Fruit fly (Drosophila melanogaster): ENCODE measurements around the gene Lint-1.
A peak's percentile ranks its signal among the peaks of the same experiment; 100 is the strongest.

Lint-1 gene

DNA sequence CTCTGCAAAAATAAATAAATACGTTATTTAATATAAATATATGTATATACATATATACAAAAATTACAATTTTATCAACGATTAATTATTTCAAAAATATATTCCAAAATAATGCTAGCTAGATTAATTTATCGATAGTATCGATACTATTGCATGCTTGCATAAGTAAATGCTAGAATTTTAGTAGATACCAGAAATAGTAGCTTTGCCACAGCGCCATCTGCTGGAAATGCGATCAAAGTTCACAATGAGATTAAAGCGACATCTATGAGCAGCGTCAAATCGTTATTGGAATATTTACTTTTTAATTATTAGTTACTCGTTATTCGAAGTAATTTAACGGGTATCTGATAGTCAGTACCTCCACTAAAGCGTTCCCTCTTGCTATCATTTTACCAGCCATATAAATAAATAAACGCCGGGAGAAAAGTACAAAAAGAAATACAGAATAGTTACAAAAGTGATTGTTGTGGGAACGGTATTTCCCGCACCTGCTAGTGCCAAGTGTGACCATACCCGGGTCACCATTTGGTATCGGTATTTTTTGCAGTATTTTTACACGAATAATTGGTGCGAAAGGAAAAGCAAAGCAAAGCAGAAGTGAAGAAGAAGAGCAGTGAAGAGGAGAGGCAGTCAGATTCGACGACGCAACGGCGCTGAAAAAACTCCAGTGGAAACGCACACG, 4.8 kb downstream of the Lint-1 start, which contains the start of the genes rtv and Dlic (continued):
- TF ChIP-seq Atf3 (GFP tag; optimal IDR thresholded peaks at IDR 0.05) (peak; percentile 32), CG12104 (GFP tag; optimal IDR thresholded peaks at IDR 0.05) (peak; percentile 2), CG16863 (GFP tag; optimal IDR thresholded peaks at IDR 0.05) (peak; percentile 29), br (optimal IDR thresholded peaks at IDR 0.05) (no peak), zen2 (GFP tag; IDR thresholded peaks at IDR 0.05; ENCODE audit: partially characterized antibody) (peak; percentile 22; the same call in 1 of the 3 replicates), hkb (optimal IDR thresholded peaks at IDR 0.05) (no peak), hkb (GFP tag; IDR thresholded peaks at IDR 0.05) (no peak), CG1024 (GFP tag; IDR thresholded peaks at IDR 0.05) (no peak), CG30020 (tag; optimal IDR thresholded peaks at IDR 0.05) (peak; percentile 56), CG14710 (tag; optimal IDR thresholded peaks at IDR 0.05) (peak; percentile 63), E2f2 (GFP tag; IDR thresholded peaks at IDR 0.05) (peak; percentile 48; the same call in 1 of the 2 replicates), HLH3B (GFP tag; IDR thresholded peaks at IDR 0.05) (no peak), ci (GFP tag; IDR thresholded peaks at IDR 0.05) (no peak), h (optimal IDR thresholded peaks at IDR 0.05) (no peak), pb (GFP tag; optimal IDR thresholded peaks at IDR 0.05) (no peak), CG15479 (GFP tag; optimal IDR thresholded peaks at IDR 0.05) (no peak), hbn (GFP tag; IDR thresholded peaks at IDR 0.05; ENCODE audit: partially characterized antibody) (peak; percentile 82), CG1233 (GFP tag; optimal IDR thresholded peaks at IDR 0.05) (peak; percentile 17), CG6765 (GFP tag; optimal IDR thresholded peaks at IDR 0.05) (no peak), Nf-YA (GFP tag; IDR thresholded peaks at IDR 0.05) (no peak), zf30C (GFP tag; optimal IDR thresholded peaks at IDR 0.05) (no peak), CG16813 (GFP tag; IDR thresholded peaks at IDR 0.05; ENCODE audit: partially characterized antibody) (peak; percentile 73), HmgD (GFP tag; optimal IDR thresholded peaks at IDR 0.05) (peak; percentile 21), cas (GFP tag; IDR thresholded peaks at IDR 0.05) (no peak), CG11504 (tag; optimal IDR thresholded peaks at IDR 0.05) (peak; percentile 44), CG9817 (tag; optimal IDR thresholded peaks at IDR 0.05) (peak; percentile 21), CG10979 (tag; optimal IDR thresholded peaks at IDR 0.05) (no peak), CG9932 (GFP tag; IDR thresholded peaks at IDR 0.05) (peak; percentile 44), ftz-f1 (GFP tag; optimal IDR thresholded peaks at IDR 0.05) (no peak), CG18262 (tag; optimal IDR thresholded peaks at IDR 0.05) (peak; percentile 24), CG7928 (GFP tag; optimal IDR thresholded peaks at IDR 0.05) (no peak), CG6791 (GFP tag; IDR thresholded peaks at IDR 0.05; ENCODE audit: partially characterized antibody) (peak; percentile 69; the same call in 2 of the 3 replicates), Ssrp (tag; optimal IDR thresholded peaks at IDR 0.05) (no peak), CG16815 (GFP tag; optimal IDR thresholded peaks at IDR 0.05) (no peak), Fer3 (tag; optimal IDR thresholded peaks at IDR 0.05) (no peak), CG6175 (GFP tag; IDR thresholded peaks at IDR 0.05) (no peak), BtbVII (GFP tag; optimal IDR thresholded peaks at IDR 0.05) (no peak), fu2 (GFP tag; optimal IDR thresholded peaks at IDR 0.05) (no peak), CG13624 (GFP tag; optimal IDR thresholded peaks at IDR 0.05) (no peak), shn (GFP tag; optimal IDR thresholded peaks at IDR 0.05) (peak; percentile 2), nmo (GFP tag; optimal IDR thresholded peaks at IDR 0.05) (peak; percentile 60), gsb-n (tag; optimal IDR thresholded peaks at IDR 0.05) (peak; percentile 20), CG14050 (GFP tag; IDR thresholded peaks at IDR 0.05) (no peak), CG12659 (GFP tag; optimal IDR thresholded peaks at IDR 0.05) (peak; percentile 72), CG7556 (GFP tag; optimal IDR thresholded peaks at IDR 0.05) (no peak), NC2α (GFP tag; optimal IDR thresholded peaks at IDR 0.05) (no peak), CG2678 (tag; optimal IDR thresholded peaks at IDR 0.05) (peak; percentile 3), CG9797 (GFP tag; optimal IDR thresholded peaks at IDR 0.05) (peak; percentile 86), kay (GFP tag; optimal IDR thresholded peaks at IDR 0.05) (no peak), CG2199 (GFP tag; IDR thresholded peaks at IDR 0.05) (no peak), sqz (GFP tag; optimal IDR thresholded peaks at IDR 0.05) (no peak)

Data from whole organism, embryonic.